Fruit fly (Drosophila melanogaster): ENCODE data around the gene p38a.

p38a gene

dm6 chr3R:24103708-24104107 is 48.4 kb downstream of the p38a start:
- TF ChIP-seq fru (GFP tag; optimal IDR thresholded peaks at IDR 0.05) (no peak), jim (GFP tag; optimal IDR thresholded peaks at IDR 0.05) (no peak), Dfd (GFP tag; optimal IDR thresholded peaks at IDR 0.05) (no peak), pan (optimal IDR thresholded peaks at IDR 0.05) (no peak), woc (GFP tag; optimal IDR thresholded peaks at IDR 0.05) (no peak), sage (GFP tag; optimal IDR thresholded peaks at IDR 0.05) (no peak), dsf (GFP tag; optimal IDR thresholded peaks at IDR 0.05; ENCODE audit: borderline replicate concordance) (no peak)

DNA sequence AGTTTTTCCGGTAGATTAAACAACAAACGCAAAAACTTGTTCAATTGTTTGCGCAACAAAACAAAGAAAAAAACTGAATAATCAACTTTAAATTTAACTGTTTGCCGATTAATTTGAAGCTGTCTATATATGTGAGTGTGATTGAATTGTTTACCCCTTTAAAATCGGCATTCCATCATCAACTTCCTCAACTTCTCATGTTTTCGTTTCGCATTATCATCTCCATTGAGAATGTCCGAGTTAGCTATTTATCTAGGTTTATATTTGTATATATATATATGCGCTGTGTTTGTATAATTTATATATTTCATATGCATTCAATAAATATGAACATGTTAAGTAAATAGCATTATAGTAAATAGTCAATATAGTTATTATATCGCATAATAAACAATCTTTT is 49.7 kb downstream of the p38a start:
- TF ChIP-seq N (GFP tag; optimal IDR thresholded peaks at IDR 0.05) (no peak), Myc (optimal IDR thresholded peaks at IDR 0.05) (no peak), foxo (GFP tag; optimal IDR thresholded peaks at IDR 0.05) (no peak), rgr (GFP tag; optimal IDR thresholded peaks at IDR 0.05) (no peak), GATAd (GFP tag; optimal IDR thresholded peaks at IDR 0.05) (no peak), sage (GFP tag; optimal IDR thresholded peaks at IDR 0.05) (no peak), Vsx2 (GFP tag; optimal IDR thresholded peaks at IDR 0.05; ENCODE audit: partially characterized antibody) (no peak), CG9705 (GFP tag; optimal IDR thresholded peaks at IDR 0.05) (no peak), psq (GFP tag; optimal IDR thresholded peaks at IDR 0.05) (no peak), dl (GFP tag; optimal IDR thresholded peaks at IDR 0.05; ENCODE audit: insufficient read depth in 1 of 2, partially characterized antibody in 2 of 2) (no peak), Dfd (GFP tag; optimal IDR thresholded peaks at IDR 0.05) (no peak)

DNA sequence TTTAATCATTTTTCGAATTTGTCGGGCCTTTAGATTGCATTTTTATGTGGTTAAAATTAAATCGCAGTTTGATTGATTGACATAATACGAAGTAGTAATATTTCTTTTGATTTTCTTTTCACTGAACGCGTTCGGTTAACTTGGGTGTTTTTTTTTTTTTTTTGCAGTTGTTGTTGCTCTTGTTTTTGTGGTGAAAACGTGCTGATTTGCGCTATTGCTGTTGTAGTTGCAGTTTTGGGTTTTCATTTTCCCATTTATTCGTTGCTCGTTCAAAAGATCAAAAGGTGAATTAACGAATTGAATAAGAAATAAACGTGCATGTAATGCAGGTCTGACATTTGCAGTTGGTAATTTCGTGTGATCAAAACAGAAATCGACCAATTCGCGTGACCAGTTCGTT is 50.7 kb downstream of the p38a start:
- TF ChIP-seq tai (GFP tag; optimal IDR thresholded peaks at IDR 0.05) (no peak), Jra (GFP tag; optimal IDR thresholded peaks at IDR 0.05) (no peak), sv (GFP tag; optimal IDR thresholded peaks at IDR 0.05) (no peak), h (GFP tag; optimal IDR thresholded peaks at IDR 0.05) (no peak), fru (GFP tag; optimal IDR thresholded peaks at IDR 0.05) (no peak), jim (GFP tag; optimal IDR thresholded peaks at IDR 0.05) (no peak), br (GFP tag; optimal IDR thresholded peaks at IDR 0.05) (no peak), lola (GFP tag; optimal IDR thresholded peaks at IDR 0.05) (no peak), Abd-B (GFP tag; optimal IDR thresholded peaks at IDR 0.05) (no peak), dmrt93B (GFP tag; optimal IDR thresholded peaks at IDR 0.05) (no peak), Rel (GFP tag; optimal IDR thresholded peaks at IDR 0.05) (no peak), Rel (tag; optimal IDR thresholded peaks at IDR 0.05) (no peak), Hr83 (GFP tag; optimal IDR thresholded peaks at IDR 0.05; ENCODE audit: poor library complexity, severe bottlenecking) (no peak)

- TF ChIP-seq Dif (GFP tag; optimal IDR thresholded peaks at IDR 0.05; ENCODE audit: partially characterized antibody) (no peak), psq (GFP tag; optimal IDR thresholded peaks at IDR 0.05) (peak; percentile 62)
Observed at dm6 chr3R:24100717-24101116, 51.4 kb downstream of the p38a start.

Data from whole organism, wandering third instar larva.